Worm (Caenorhabditis elegans) whole organism, L4 larva: ENCODE data around the gene F19C7.2.

ENCODE experiments used
- lin-39 ChIP-seq: fragments of 150-350 bp; optimal IDR thresholded peaks from 2 replicates; lab custom pipeline; 2014; ENCODE audit warnings: missing biosample characterization, missing genetic modification reagents, missing genetic modification characterization
- mdl-1 ChIP-seq, 2 experiments: fragments of 150-350 bp in 1 of 2; sonication (generic microtip) in 1 of 2; optimal IDR thresholded peaks; 2 replicates each; lab custom pipeline; 2014 to 2017; ENCODE audit warnings: missing biosample characterization in 2 of 2, missing genetic modification characterization in 2 of 2

DNA sequence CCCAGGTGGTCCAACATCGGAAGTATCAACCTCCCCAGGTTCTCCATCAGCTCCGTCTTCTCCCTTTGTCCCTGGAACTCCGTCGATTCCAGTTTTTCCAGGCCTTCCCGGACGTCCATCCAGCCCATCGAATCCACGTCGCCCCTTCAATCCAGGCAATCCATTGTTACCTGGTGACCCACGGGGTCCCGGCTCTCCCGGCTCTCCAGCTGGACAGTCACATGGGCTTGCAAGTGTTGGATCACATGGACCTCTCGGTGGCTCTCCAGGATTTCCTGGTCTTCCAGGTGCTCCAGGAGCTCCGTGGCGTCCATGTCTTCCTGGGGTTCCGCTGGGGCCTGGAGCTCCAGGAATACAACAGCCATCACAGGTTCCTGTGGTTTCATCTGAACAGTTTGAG, 8.9 kb downstream of the F19C7.2 start:
- TF ChIP-seq mdl-1 (tag; optimal IDR thresholded peaks at IDR 0.05; lab: Kevin White, UChicago), result no peak
- TF ChIP-seq lin-39 (tag; lab: Kevin White, UChicago), result no peak
